Worm (Caenorhabditis elegans): ENCODE results near the gene gcy-23.
A peak's percentile ranks its signal among the peaks of the same experiment; 100 is the strongest.

Gene gcy-23

DNA sequence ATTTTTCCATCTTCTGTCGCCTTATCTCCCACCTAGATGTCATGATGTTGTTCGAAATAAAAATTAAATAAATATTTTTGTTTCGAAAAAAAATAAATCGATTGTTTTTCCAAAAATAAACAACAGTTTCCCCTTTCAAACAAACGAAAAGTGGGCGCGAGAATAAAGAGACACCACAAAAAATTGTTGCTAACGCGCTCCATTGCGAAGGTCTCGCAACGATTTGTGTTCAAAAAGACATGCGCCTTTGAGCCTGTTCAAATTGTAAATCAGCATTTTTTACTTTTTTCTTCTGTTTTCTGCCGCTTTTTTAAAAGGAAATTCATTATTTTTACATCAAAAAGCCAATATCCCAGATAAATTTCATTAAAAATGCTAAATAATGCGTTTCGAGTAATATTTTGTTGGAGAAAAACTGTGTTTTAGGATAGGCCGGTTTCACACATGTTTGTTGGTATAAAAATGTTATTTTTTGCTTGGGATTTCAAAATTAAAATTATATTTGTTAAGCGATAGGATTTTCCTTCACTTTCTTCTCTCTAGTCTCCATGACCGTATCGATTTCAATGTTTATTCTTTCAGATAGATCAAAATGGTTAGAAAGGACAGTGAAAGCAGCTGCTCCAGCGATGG is 5.5 kb upstream of the gcy-23 start, which contains the start of gene W08E12.7 (continued):
- TF ChIP-seq fkh-2 (tag; optimal IDR thresholded peaks at IDR 0.05) (no peak), elt-1 (tag; optimal IDR thresholded peaks at IDR 0.05) (no peak), ama-1 (optimal IDR thresholded peaks at IDR 0.05) (peak; percentile 88), nhr-23 (tag; optimal IDR thresholded peaks at IDR 0.05) (peak; percentile 97), lin-39 (tag; optimal IDR thresholded peaks at IDR 0.05) (peak; percentile 80), nhr-77 (tag; optimal IDR thresholded peaks at IDR 0.05) (peak; percentile 63)

DNA sequence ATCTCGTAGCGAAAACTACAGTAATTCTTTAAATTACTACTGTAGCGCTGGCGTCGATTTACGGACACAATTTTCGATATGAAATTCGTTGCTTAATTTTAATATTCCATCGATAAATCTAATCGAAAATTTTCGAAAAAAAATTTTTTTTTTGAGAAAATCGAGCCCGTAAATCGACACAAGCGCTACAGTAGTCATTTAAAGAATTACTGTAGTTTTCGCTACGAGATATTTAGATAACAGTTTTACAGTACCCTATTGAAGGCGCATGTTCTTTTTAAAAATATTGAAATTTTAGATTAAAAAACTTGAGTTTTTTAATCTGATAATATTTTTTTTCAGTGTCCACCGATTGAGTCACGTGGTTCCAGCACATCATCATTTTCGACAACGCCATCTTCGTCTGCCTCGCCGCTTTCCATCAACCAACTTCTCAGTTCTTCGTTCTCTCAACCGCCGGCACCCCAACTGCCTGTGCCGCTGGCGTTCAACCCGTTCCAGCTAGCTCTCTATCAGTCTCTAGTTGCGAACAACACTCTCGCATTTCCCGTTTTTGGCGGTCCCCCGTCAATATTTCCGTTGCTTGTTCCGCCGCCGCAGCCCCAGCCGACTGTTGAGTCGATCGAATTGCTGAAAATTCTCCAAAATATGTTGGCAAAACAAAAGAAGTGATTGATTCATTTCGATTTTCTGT is 4.8 kb upstream of the gcy-23 start:
- TF ChIP-seq elt-1 (tag; optimal IDR thresholded peaks at IDR 0.05) = no peak
- TF ChIP-seq mml-1 (tag; optimal IDR thresholded peaks at IDR 0.05) = no peak
- no peak for TF ChIP-seq elt-2 (tag; optimal IDR thresholded peaks at IDR 0.05)
- no peak for TF ChIP-seq fkh-2 (tag; optimal IDR thresholded peaks at IDR 0.05)
- no peak for TF ChIP-seq daf-12 (tag; optimal IDR thresholded peaks at IDR 0.05)
- no peak for TF ChIP-seq ZK546.5 (tag; optimal IDR thresholded peaks at IDR 0.05)
- TF ChIP-seq R02D3.7 (tag; optimal IDR thresholded peaks at IDR 0.05) = no peak

DNA sequence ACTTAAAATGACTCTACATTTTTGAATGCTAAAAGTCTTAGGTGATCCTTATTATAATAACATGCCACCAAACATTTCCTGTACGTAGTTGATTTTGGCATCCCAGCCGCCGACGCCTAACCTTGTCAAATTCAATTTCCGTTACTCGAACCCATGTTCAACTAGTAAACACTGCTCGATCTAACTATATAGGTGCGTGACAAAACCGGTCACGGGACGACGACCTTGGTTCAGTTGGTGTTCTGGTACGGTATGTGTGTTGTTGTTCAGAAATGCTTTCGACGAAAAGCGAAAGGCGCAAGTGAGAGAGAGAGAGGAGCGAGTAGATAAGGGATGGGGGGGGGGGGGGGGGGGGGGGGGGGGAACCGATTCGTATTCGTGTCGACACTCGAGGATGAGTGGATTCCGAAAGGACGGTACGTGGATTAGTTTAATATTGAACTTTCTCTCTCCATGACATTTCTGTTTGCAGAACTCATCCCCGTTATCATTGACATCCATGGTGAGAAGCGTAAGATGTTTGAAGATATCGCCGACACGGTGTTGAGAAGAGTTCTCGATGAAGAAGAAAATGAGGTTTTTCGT is 2.9 kb upstream of the gcy-23 start, which contains the start of gene W08E12.8:
Gene W08E12.8 (plus strand): TSS at position 395 of the 585 bp plus-strand sequence.
- TF ChIP-seq elt-2 (tag; optimal IDR thresholded peaks at IDR 0.05) (no peak), pqm-1 (tag; optimal IDR thresholded peaks at IDR 0.05) (no peak), unc-62 (GFP tag; optimal IDR thresholded peaks at IDR 0.05) (no peak), nhr-25 (tag; optimal IDR thresholded peaks at IDR 0.05) (peak; percentile 62), lin-15B (tag; optimal IDR thresholded peaks at IDR 0.05) (no peak)

DNA sequence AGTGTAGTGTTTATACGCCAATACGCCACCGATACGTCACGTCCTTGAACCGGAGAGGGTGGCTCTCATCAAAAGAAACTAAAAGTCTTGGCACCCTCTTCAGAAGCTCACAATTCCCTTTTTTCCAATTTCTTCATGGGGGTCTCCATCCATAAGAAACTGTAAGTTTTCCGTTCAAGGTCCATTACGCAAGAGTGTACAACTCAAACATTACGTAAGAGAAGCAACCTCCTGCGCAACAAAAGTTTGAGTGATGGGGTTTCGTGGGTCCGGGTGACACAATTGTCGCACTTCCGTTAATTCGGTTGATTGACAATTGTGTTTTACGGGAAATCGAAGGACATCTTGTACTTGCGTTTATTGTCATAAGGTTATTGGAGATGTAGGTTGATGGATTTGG is 10.3 kb downstream of the gcy-23 start:
- TF ChIP-seq aly-2 (tag; optimal IDR thresholded peaks at IDR 0.05) = no peak
- TF ChIP-seq nhr-43 (tag; optimal IDR thresholded peaks at IDR 0.05; ENCODE audit: poor library complexity, severe bottlenecking) = no peak
- no peak for TF ChIP-seq elt-1 (tag; optimal IDR thresholded peaks at IDR 0.05)
- no peak for TF ChIP-seq unc-39 (tag; optimal IDR thresholded peaks at IDR 0.05)
- no peak for TF ChIP-seq tbx-2 (tag; optimal IDR thresholded peaks at IDR 0.05)

DNA sequence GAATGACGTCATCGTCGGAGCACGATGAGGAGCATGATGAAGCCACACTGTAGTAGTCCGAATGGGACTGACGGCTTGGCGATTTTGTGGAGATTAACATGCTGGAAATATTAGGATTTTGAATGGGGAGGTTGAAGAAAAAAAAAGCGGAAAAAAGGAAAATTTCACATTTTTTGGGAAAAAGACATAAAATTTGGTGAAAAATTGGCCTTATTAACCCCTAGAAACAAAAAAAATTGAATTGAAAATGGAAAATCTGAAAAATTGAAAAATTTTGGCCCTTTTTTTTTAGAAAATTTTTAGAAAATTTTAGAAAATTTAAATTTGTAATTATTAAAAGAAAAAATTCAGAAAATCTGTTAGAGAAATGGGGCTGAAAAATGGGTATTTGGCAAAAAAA is 15.8 kb downstream of the gcy-23 start, which contains the start of gene T26C12.3:
Gene T26C12.3 (minus strand): TSS at position 101 of the 400 bp plus-strand sequence.
- TF ChIP-seq sea-2 (GFP tag; optimal IDR thresholded peaks at IDR 0.05) (no peak), elt-3 (tag; optimal IDR thresholded peaks at IDR 0.05) (no peak), mdl-1 (tag; optimal IDR thresholded peaks at IDR 0.05) (no peak), nfya-1 (tag; optimal IDR thresholded peaks at IDR 0.05; ENCODE audit: insufficient read depth) (no peak), fkh-10 (GFP tag; optimal IDR thresholded peaks at IDR 0.05) (no peak), daf-12 (tag; optimal IDR thresholded peaks at IDR 0.05) (no peak), jun-1 (tag; optimal IDR thresholded peaks at IDR 0.05) (no peak), zag-1 (tag; optimal IDR thresholded peaks at IDR 0.05) (no peak), eor-1 (tag; optimal IDR thresholded peaks at IDR 0.05) (no peak), R02D3.7 (tag; optimal IDR thresholded peaks at IDR 0.05) (no peak), nhr-12 (tag; optimal IDR thresholded peaks at IDR 0.05) (no peak), ceh-16 (tag; optimal IDR thresholded peaks at IDR 0.05) (no peak), unc-62 (GFP tag; optimal IDR thresholded peaks at IDR 0.05) (no peak), mml-1 (tag; optimal IDR thresholded peaks at IDR 0.05) (no peak)

DNA sequence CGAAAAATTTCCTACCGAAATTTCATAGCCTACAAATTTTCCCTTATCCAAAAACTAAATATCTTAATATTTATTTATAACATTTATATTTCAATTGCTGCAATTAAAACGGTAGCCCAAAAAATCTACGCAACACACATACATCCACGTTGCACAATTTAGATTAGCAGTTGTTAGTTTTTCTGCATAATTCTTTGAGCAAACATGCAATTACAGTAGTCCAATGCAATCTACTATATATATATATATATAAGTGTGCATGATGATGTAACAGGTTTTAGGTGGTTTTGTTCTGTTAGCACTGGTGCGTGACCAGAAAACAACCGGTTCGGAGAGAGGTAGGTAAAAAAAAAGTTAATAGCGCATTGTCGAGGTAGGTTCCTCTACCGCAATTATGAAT is 17.8 kb downstream of the gcy-23 start:
- no peak for TF ChIP-seq hmg-11 (tag; optimal IDR thresholded peaks at IDR 0.05)
